Fruit fly (Drosophila melanogaster): Measurements from ENCODE around the gene SP1029.

DNA sequence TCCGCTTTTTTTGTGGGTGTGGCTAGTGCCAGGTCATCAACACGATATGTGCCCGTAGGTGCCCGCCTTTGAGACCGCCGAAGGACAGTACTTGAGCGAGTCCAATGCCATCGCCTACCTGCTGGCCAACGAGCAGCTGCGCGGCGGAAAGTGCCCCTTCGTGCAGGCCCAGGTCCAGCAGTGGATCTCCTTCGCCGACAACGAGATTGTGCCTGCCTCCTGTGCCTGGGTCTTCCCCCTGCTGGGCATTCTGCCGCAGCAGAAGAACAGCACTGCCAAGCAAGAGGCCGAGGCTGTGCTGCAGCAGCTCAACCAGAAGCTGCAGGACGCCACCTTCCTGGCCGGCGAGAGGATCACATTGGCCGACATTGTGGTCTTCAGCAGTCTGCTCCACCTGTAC is 29.7 kb downstream of the SP1029 start:
- TF ChIP-seq tj (GFP tag; optimal IDR thresholded peaks at IDR 0.05) (no peak), CG33017 (tag; optimal IDR thresholded peaks at IDR 0.05) (no peak), CG5204 (GFP tag; optimal IDR thresholded peaks at IDR 0.05) (no peak), Clk (GFP tag; optimal IDR thresholded peaks at IDR 0.05) (no peak), CG11617 (GFP tag; optimal IDR thresholded peaks at IDR 0.05) (no peak)
